Worm (Caenorhabditis elegans) whole organism, late embryonic: Measurements from ENCODE around the gene nlp-81.

Experiments
- C38D4.7 ChIP-seq: fragments of 200-800 bp; sonication (Bioruptor generic); optimal IDR thresholded peaks from 2 replicates; lab custom pipeline; 2018; ENCODE audit warnings: mild to moderate bottlenecking, missing genetic modification characterization, moderate library complexity, missing compliant biosample characterization
- F13H6.1 ChIP-seq: sonication (generic microtip); optimal IDR thresholded peaks from 2 replicates; lab custom pipeline; 2016; ENCODE audit warnings: missing genetic modification characterization, missing compliant biosample characterization
- ahr-1 ChIP-seq: sonication (generic microtip); optimal IDR thresholded peaks from 2 replicates; lab custom pipeline; 2016; ENCODE audit warnings: missing genetic modification characterization, missing compliant biosample characterization
- ama-1 ChIP-seq: fragments of 150-350 bp; optimal IDR thresholded peaks from 2 replicates; lab custom pipeline; 2014
- ceh-14 ChIP-seq: sonication (generic microtip); optimal IDR thresholded peaks from 2 replicates; lab custom pipeline; 2016; ENCODE audit warnings: missing genotype, missing genetic modification characterization, missing compliant biosample characterization
- ceh-2 ChIP-seq: sonication (generic microtip); optimal IDR thresholded peaks from 2 replicates; lab custom pipeline; 2016; ENCODE audit warnings: missing genotype, missing genetic modification characterization, missing compliant biosample characterization
- ceh-22 ChIP-seq: sonication (generic microtip); optimal IDR thresholded peaks from 2 replicates; lab custom pipeline; 2017; ENCODE audit warnings: missing biosample characterization, missing genetic modification characterization
- ceh-24 ChIP-seq: sonication (generic microtip); optimal IDR thresholded peaks from 2 replicates; lab custom pipeline; 2016; ENCODE audit warnings: mild to moderate bottlenecking, missing genetic modification characterization, missing compliant biosample characterization
- ceh-30 ChIP-seq: fragments of 150-350 bp; optimal IDR thresholded peaks from 2 replicates; lab custom pipeline; 2014; ENCODE audit warnings: missing biosample characterization, missing genetic modification characterization
- ceh-6 ChIP-seq: fragments of 200-800 bp; sonication (Bioruptor generic); optimal IDR thresholded peaks from 2 replicates; lab custom pipeline; 2018; ENCODE audit warnings: mild to moderate bottlenecking, missing genetic modification characterization, missing compliant biosample characterization
- ceh-9 ChIP-seq: sonication (generic microtip); optimal IDR thresholded peaks from 2 replicates; lab custom pipeline; 2016; ENCODE audit warnings: mild to moderate bottlenecking, missing genetic modification characterization, inconsistent platforms, missing compliant biosample characterization
- che-1 ChIP-seq: sonication (generic microtip); optimal IDR thresholded peaks from 2 replicates; lab custom pipeline; 2016; ENCODE audit warnings: mild to moderate bottlenecking, missing genetic modification characterization, missing compliant biosample characterization
- dmd-4 ChIP-seq: sonication (generic microtip); optimal IDR thresholded peaks from 2 replicates; lab custom pipeline; 2016; ENCODE audit warnings: borderline replicate concordance, missing genetic modification characterization, missing compliant biosample characterization
- dve-1 ChIP-seq: sonication (generic microtip); optimal IDR thresholded peaks from 2 replicates; lab custom pipeline; 2017; ENCODE audit warnings: antibody characterized with exemption, mild to moderate bottlenecking, missing genetic modification characterization, missing compliant biosample characterization
- elt-2 ChIP-seq: sonication (generic microtip); optimal IDR thresholded peaks from 2 replicates; lab custom pipeline; 2016; ENCODE audit warnings: missing genetic modification reagents, missing genetic modification characterization, missing compliant biosample characterization
- elt-4 ChIP-seq: sonication (generic microtip); optimal IDR thresholded peaks from 2 replicates; lab custom pipeline; 2016; ENCODE audit warnings: missing genetic modification characterization, missing compliant biosample characterization
- ets-4 ChIP-seq: sonication (generic microtip); optimal IDR thresholded peaks from 2 replicates; lab custom pipeline; 2016; ENCODE audit warnings: missing genetic modification characterization, missing compliant biosample characterization
- eyg-1 ChIP-seq: sonication (generic microtip); optimal IDR thresholded peaks from 2 replicates; lab custom pipeline; 2016; ENCODE audit warnings: missing genotype, missing genetic modification characterization, missing compliant biosample characterization
- fkh-6 ChIP-seq: sonication (generic microtip); optimal IDR thresholded peaks from 2 replicates; lab custom pipeline; 2016; ENCODE audit warnings: missing genetic modification characterization, missing compliant biosample characterization
- gmeb-2 ChIP-seq: sonication (generic microtip); optimal IDR thresholded peaks from 2 replicates; lab custom pipeline; 2016; ENCODE audit warnings: missing genetic modification characterization, inconsistent platforms, missing compliant biosample characterization
- hlh-30 ChIP-seq: sonication (generic microtip); optimal IDR thresholded peaks from 2 replicates; lab custom pipeline; 2017; ENCODE audit warnings: antibody characterized with exemption, missing genetic modification characterization, missing compliant biosample characterization; ENCODE audit not compliant: insufficient read depth
- hlh-6 ChIP-seq: sonication (generic microtip); optimal IDR thresholded peaks from 2 replicates; lab custom pipeline; 2016; ENCODE audit warnings: missing genotype, missing genetic modification characterization, missing compliant biosample characterization
- lim-6 ChIP-seq: sonication (generic microtip); optimal IDR thresholded peaks from 2 replicates; lab custom pipeline; 2016; ENCODE audit warnings: missing genetic modification characterization, missing compliant biosample characterization
- lin-11 ChIP-seq: fragments of 200-800 bp; sonication (Bioruptor generic); optimal IDR thresholded peaks from 2 replicates; lab custom pipeline; 2018; ENCODE audit warnings: mild to moderate bottlenecking, missing genetic modification characterization, missing compliant biosample characterization
- nfya-1 ChIP-seq: sonication (generic microtip); optimal IDR thresholded peaks from 2 replicates; lab custom pipeline; 2017; ENCODE audit warnings: missing genetic modification characterization, mild to moderate bottlenecking, missing compliant biosample characterization, antibody characterized with exemption, moderate library complexity
- nhr-11 ChIP-seq: fragments of 150-350 bp; optimal IDR thresholded peaks from 2 replicates; lab custom pipeline; 2014; ENCODE audit warnings: missing biosample characterization, missing genetic modification characterization
- npax-4 ChIP-seq: sonication (generic microtip); optimal IDR thresholded peaks from 2 replicates; lab custom pipeline; 2016; ENCODE audit warnings: missing genetic modification characterization, missing compliant biosample characterization
- pag-3 ChIP-seq: sonication (generic microtip); optimal IDR thresholded peaks from 2 replicates; lab custom pipeline; 2016; ENCODE audit warnings: missing compliant biosample characterization, missing genetic modification characterization, borderline replicate concordance
- pha-2 ChIP-seq: sonication (generic microtip); optimal IDR thresholded peaks from 2 replicates; lab custom pipeline; 2017; ENCODE audit warnings: mild to moderate bottlenecking, missing genetic modification characterization, missing compliant biosample characterization
- pha-4 ChIP-seq: fragments of 150-350 bp; optimal IDR thresholded peaks from 2 replicates; lab custom pipeline; 2018; ENCODE audit warnings: missing biosample characterization, missing genetic modification reagents, missing genetic modification characterization
- pros-1 ChIP-seq: fragments of 150-350 bp; optimal IDR thresholded peaks from 2 replicates; lab custom pipeline; 2014; ENCODE audit warnings: missing biosample characterization, missing genetic modification reagents, missing genetic modification characterization
- sox-2 ChIP-seq: fragments of 200-800 bp; sonication (Bioruptor generic); IDR thresholded peaks from 2 replicates; pipeline ENCODE4 v1.3.6; 2022; ENCODE audit warnings: missing genetic modification reagents, missing genetic modification characterization, missing compliant biosample characterization
- tbx-2 ChIP-seq: sonication (generic microtip); optimal IDR thresholded peaks from 2 replicates; lab custom pipeline; 2016; ENCODE audit warnings: missing genetic modification characterization, missing compliant biosample characterization
- ttx-3 ChIP-seq: sonication (generic microtip); optimal IDR thresholded peaks from 2 replicates; lab custom pipeline; 2016; ENCODE audit warnings: missing genetic modification reagents, missing genetic modification characterization, missing compliant biosample characterization
- zip-5 ChIP-seq: sonication (generic microtip); optimal IDR thresholded peaks from 2 replicates; lab custom pipeline; 2016; ENCODE audit warnings: missing genetic modification characterization, missing compliant biosample characterization
- ztf-16 ChIP-seq: sonication (generic microtip); optimal IDR thresholded peaks from 2 replicates; lab custom pipeline; 2017; ENCODE audit warnings: missing genetic modification characterization, missing compliant biosample characterization

The nlp-81 gene

DNA sequence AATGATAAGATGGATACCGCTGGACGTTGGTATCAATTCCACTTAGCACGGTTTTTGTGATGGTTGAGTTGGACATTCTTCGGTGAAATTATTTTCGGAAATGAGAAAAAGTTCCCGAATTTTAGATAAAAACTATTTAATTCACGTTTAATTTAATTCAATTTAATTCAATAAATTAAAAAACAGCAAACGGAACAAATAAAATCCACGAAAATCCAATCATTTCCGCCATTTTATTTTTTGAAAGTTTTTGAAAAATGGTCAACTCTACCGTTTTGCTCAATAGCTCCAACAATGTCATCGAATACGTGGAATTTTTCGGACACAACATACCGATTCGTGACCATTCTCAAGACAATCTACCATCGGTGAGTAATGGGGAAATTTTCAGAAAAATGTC lies 26.2 kb upstream of the nlp-81 start, which contains the start of the genes Y67D8B.3 and Y67D8B.5:
Y67D8B.3 (minus strand) TSS at position 101 of the 400 bp plus-strand sequence.
Y67D8B.5 (plus strand) TSS at position 233 of the 400 bp plus-strand sequence.
- TF ChIP-seq eyg-1 (tag; lab: Kevin White, UChicago): no peak
- no peak for TF ChIP-seq ceh-2 (tag; lab: Kevin White, UChicago)
- no peak for TF ChIP-seq pha-2 (tag; lab: Kevin White, UChicago)
- no peak for TF ChIP-seq zip-5 (tag; lab: Kevin White, UChicago)
- TF ChIP-seq ttx-3 (tag; lab: Kevin White, UChicago): no peak
- TF ChIP-seq ama-1 (lab: Kevin White, UChicago): no peak
- TF ChIP-seq che-1 (tag; lab: Kevin White, UChicago): no peak
- no peak for TF ChIP-seq dve-1
- TF ChIP-seq pha-4 (tag; lab: Kevin White, UChicago): no peak
- no peak for TF ChIP-seq tbx-2
- no peak for TF ChIP-seq elt-4 (tag; lab: Kevin White, UChicago)

DNA sequence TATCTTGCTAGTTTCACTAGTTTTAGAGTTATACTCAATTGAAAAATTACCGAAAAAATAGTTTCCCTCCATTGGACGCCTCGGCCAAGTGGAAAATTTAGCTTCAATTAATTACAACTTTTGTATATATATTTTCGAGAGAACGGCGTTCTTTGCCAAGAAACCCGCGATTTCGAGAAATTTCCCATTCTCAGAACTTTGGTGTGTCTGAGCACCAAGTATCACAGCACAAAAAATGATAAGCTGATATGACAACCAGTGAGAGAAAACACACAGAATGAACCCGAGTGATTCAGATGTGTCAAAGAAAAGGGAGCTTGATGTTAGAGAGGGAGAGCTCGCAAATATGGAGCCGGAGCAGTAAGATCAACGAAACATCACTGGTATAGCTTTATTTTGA lies 23.1 kb upstream of the nlp-81 start:
- no peak for TF ChIP-seq lim-6 (tag; lab: Kevin White, UChicago)
- no peak for TF ChIP-seq ceh-30
- no peak for TF ChIP-seq ceh-14 (tag; lab: Kevin White, UChicago)
- no peak for TF ChIP-seq dmd-4
- TF ChIP-seq ceh-9 (tag; lab: Kevin White, UChicago): no peak
- no peak for TF ChIP-seq sox-2 (GFP tag; lab: Robert Waterston, UW)

DNA sequence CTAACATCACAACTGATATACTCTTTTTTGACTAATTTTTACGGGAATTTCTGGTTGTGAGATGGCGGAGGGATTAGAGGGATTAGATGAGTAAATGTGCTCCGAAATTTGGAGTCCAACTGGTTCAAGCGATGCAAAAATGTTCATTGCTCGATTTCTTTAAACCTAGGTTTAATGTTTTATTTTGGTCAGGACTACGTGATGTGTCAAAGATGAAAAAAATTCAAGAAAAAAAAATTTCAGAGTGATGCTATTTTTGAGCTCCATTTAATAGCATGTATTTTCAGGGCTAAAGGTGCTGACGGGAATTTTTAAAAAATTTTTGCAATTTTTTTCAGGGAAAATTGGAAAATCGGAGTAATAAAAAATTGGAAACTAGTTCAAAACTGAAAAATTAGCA lies 20.4 kb upstream of the nlp-81 start:
- no peak for TF ChIP-seq npax-4 (tag; lab: Kevin White, UChicago)
- TF ChIP-seq ceh-14 (tag; lab: Kevin White, UChicago): no peak
- no peak for TF ChIP-seq gmeb-2 (tag; lab: Kevin White, UChicago)
- TF ChIP-seq ceh-6 (GFP tag; lab: Kevin White, UChicago): no peak
- TF ChIP-seq ceh-22: no peak
- no peak for TF ChIP-seq C38D4.7 (GFP tag; lab: Kevin White, UChicago)
- TF ChIP-seq lim-6 (tag; lab: Kevin White, UChicago): no peak
- TF ChIP-seq hlh-30 (tag; lab: Kevin White, UChicago): no peak
- TF ChIP-seq nfya-1: no peak
- TF ChIP-seq elt-2 (tag; lab: Kevin White, UChicago): no peak
- TF ChIP-seq elt-4 (tag; lab: Kevin White, UChicago): no peak

DNA sequence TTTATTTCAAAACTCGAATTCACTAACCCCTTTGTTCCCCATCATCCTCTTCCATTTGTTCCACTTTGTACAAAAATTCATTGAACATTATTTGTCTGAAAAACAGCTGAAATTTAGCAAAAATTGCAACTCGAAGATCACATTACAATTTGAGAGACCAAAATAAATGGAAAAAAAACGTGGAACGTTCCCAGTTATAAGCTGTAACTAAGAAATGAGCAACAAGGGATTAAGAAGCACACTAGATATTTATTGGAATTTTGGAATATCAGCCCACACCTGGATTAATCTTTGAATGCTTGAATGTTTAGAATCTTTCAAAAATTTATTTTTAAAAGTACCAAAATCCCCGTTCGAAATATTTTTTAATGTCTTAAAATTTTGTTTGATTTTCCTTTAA lies 15.5 kb upstream of the nlp-81 start, which contains the start of gene Y67D8B.2:
Y67D8B.2 (minus strand) TSS at position 101 of the 400 bp plus-strand sequence.
- no peak for TF ChIP-seq ttx-3 (tag; lab: Kevin White, UChicago)
- no peak for TF ChIP-seq npax-4 (tag; lab: Kevin White, UChicago)
- no peak for TF ChIP-seq F13H6.1
- TF ChIP-seq lin-11: no peak
- TF ChIP-seq pha-2 (tag; lab: Kevin White, UChicago): no peak
- no peak for TF ChIP-seq ztf-16 (tag; lab: Kevin White, UChicago)
- TF ChIP-seq nhr-11 (tag; lab: Kevin White, UChicago): no peak
- TF ChIP-seq ahr-1 (tag; lab: Kevin White, UChicago): no peak
- TF ChIP-seq pros-1 (tag; lab: Kevin White, UChicago): no peak
- no peak for TF ChIP-seq ets-4 (tag; lab: Kevin White, UChicago)
- TF ChIP-seq sox-2 (GFP tag; lab: Robert Waterston, UW): no peak
- TF ChIP-seq ceh-24: no peak
- TF ChIP-seq hlh-6: no peak
- TF ChIP-seq pha-4 (tag; lab: Kevin White, UChicago): no peak
- no peak for TF ChIP-seq ama-1 (lab: Kevin White, UChicago)
- no peak for TF ChIP-seq ceh-9 (tag; lab: Kevin White, UChicago)
- TF ChIP-seq fkh-6 (tag; lab: Kevin White, UChicago): no peak

DNA sequence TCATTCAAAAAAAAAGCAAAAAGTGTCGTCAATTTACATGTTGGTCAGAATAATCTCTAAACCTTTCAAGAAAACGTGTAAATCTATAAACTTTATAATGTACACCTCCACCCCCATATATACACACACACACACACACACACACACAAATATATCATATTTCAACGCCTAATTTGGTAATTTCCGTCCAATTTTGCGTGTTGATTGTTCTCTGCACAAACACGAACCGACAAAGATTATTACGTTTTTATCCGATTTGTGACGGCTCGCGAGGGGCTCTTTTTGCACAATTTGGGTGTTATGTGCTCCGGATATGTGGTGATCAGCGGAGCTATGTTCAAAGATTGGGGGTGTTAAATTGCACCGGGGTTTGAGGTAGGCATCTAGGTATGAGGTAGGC lies 7.0 kb upstream of the nlp-81 start:
- TF ChIP-seq pag-3 (tag; lab: Kevin White, UChicago) (no peak), nhr-11 (tag; lab: Kevin White, UChicago) (no peak), pha-4 (tag; lab: Kevin White, UChicago) (no peak)
